Fruit fly (Drosophila melanogaster): ENCODE measurements around the gene Tom70.
A peak's percentile ranks its signal among the peaks of the same experiment; 100 is the strongest.

Gene Tom70

DNA sequence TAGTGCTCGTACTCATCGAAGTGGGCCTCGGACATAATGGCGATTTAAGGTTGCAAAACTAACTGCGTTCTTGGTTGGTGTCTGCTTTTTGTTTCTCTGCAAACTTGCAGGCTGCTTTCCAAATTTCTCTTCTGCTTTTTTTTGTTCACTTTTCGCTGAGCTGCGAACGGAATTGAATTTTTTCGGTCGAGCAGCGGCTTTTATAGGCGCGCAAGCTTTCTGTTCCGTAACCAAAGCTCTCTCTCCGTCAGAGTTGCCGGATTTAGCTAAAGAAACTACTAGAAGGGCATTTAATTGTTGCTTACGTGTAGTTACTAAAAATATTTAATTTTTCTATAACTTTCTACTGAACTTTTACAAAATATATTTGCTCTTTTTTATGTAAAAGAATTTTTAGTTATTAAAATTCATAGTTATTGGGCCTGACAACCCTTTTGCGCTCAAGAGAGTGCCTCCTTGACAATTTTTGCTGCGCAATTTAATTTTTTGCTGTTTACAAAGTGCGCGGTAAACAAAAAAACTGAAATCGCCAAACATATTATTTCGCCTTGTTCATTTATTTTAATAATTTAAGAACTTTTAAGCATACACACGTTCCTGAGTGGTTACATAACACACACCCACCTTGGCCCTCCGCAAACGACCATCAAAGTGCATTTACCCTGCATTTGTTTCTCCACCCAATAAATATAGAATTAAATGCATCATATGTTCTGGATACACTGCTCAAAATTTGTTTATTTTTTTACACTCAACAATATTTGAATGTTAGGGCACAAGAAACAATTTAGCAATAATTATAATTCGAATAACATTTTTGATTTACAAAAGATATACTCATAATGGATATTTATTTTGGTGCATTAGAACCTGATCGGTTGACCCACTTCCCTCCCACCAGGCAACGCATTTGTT, 7.9 kb upstream of the Tom70 start, which contains the start of gene CG6770 (continued):
- TF ChIP-seq fd85E (GFP tag; optimal IDR thresholded peaks at IDR 0.05) (peak; percentile 63), CG11902 (GFP tag; optimal IDR thresholded peaks at IDR 0.05) (peak; percentile 63), CG7368 (GFP tag; optimal IDR thresholded peaks at IDR 0.05) (peak; percentile 66), CG8319 (GFP tag; optimal IDR thresholded peaks at IDR 0.05) (peak; percentile 54), CG6792 (GFP tag; optimal IDR thresholded peaks at IDR 0.05) (peak; percentile 93), Ets21C (GFP tag; optimal IDR thresholded peaks at IDR 0.05) (peak; percentile 79), CG6854 (GFP tag; optimal IDR thresholded peaks at IDR 0.05) (peak; percentile 31), CG15336 (GFP tag; IDR thresholded peaks at IDR 0.05) (peak; percentile 92), achi (GFP tag; optimal IDR thresholded peaks at IDR 0.05) (peak; percentile 88), Ets96B (tag; optimal IDR thresholded peaks at IDR 0.05) (peak; percentile 85), CG1621 (tag; optimal IDR thresholded peaks at IDR 0.05) (peak; percentile 64), fd59A (GFP tag; optimal IDR thresholded peaks at IDR 0.05) (peak; percentile 78), CG9139 (GFP tag; optimal IDR thresholded peaks at IDR 0.05) (peak; percentile 72), Eip93F (GFP tag; optimal IDR thresholded peaks at IDR 0.05) (peak; percentile 94), CG4318 (GFP tag; optimal IDR thresholded peaks at IDR 0.05) (peak; percentile 38), Eip78C (GFP tag) (peak; percentile 97), Gug (GFP tag; IDR thresholded peaks at IDR 0.05) (peak; percentile 76), CG11762 (GFP tag; optimal IDR thresholded peaks at IDR 0.05; ENCODE audit: insufficient read depth) (peak; percentile 79), CG32006 (GFP tag; optimal IDR thresholded peaks at IDR 0.05) (peak; percentile 83), Hr38 (GFP tag; optimal IDR thresholded peaks at IDR 0.05) (no peak), CG6276 (GFP tag; optimal IDR thresholded peaks at IDR 0.05) (peak; percentile 81), vri (GFP tag; optimal IDR thresholded peaks at IDR 0.05) (peak; percentile 87), CG6163 (GFP tag; IDR thresholded peaks at IDR 0.05) (peak; percentile 91)

- TF ChIP-seq CG8632 (GFP tag; optimal IDR thresholded peaks at IDR 0.05), result no peak
- no peak for TF ChIP-seq CG11902 (GFP tag; optimal IDR thresholded peaks at IDR 0.05)
- no peak for TF ChIP-seq CG34406 (GFP tag; optimal IDR thresholded peaks at IDR 0.05)
- TF ChIP-seq Ets21C (GFP tag; optimal IDR thresholded peaks at IDR 0.05), result no peak
- TF ChIP-seq svp (GFP tag), result no peak
- no peak for TF ChIP-seq Sox14 (GFP tag; optimal IDR thresholded peaks at IDR 0.05)
- TF ChIP-seq CG10631 (GFP tag; optimal IDR thresholded peaks at IDR 0.05), result no peak
- TF ChIP-seq CG16779 (tag; optimal IDR thresholded peaks at IDR 0.05), result no peak
- TF ChIP-seq acj6 (GFP tag; optimal IDR thresholded peaks at IDR 0.05), result no peak
Observed at dm6 chr2L:12045578-12045940, 7.2 kb upstream of the Tom70 start.

- TF ChIP-seq CG10669 (GFP tag; optimal IDR thresholded peaks at IDR 0.05), result peak; percentile 76
- TF ChIP-seq pdm3 (GFP tag; optimal IDR thresholded peaks at IDR 0.05), result no peak
- TF ChIP-seq Sox15 (GFP tag; optimal IDR thresholded peaks at IDR 0.05), result peak; percentile 37
- TF ChIP-seq CG8119 (GFP tag; IDR thresholded peaks at IDR 0.05), result peak; percentile 91; the same call in 2 of the 3 replicates
- TF ChIP-seq ss (GFP tag; optimal IDR thresholded peaks at IDR 0.05), result peak; percentile 67 to 83
- no peak for TF ChIP-seq CG11902 (GFP tag; optimal IDR thresholded peaks at IDR 0.05)
- TF ChIP-seq Lpt (GFP tag; optimal IDR thresholded peaks at IDR 0.05), result peak; percentile 78
- TF ChIP-seq dac (GFP tag; optimal IDR thresholded peaks at IDR 0.05), result peak; percentile 67
- TF ChIP-seq CG4318 (GFP tag; optimal IDR thresholded peaks at IDR 0.05), result no peak
- TF ChIP-seq CG10631 (GFP tag; optimal IDR thresholded peaks at IDR 0.05), result peak; percentile 69
- peak; percentile 86 for TF ChIP-seq vri (GFP tag; optimal IDR thresholded peaks at IDR 0.05)
- TF ChIP-seq Hr39 (GFP tag; optimal IDR thresholded peaks at IDR 0.05), result peak; percentile 70
- TF ChIP-seq Blimp-1 (GFP tag; optimal IDR thresholded peaks at IDR 0.05), result peak; percentile 26
- TF ChIP-seq lz (GFP tag; optimal IDR thresholded peaks at IDR 0.05), result peak; percentile 74
- TF ChIP-seq eg (GFP tag; IDR thresholded peaks at IDR 0.05), result peak; percentile 87; the same call in 2 of the 3 replicates
- peak; percentile 47 for TF ChIP-seq dsx (GFP tag; optimal IDR thresholded peaks at IDR 0.05; ENCODE audit: poor library complexity, severe bottlenecking)
- TF ChIP-seq Smox (GFP tag; optimal IDR thresholded peaks at IDR 0.05), result no peak
- TF ChIP-seq cyc (GFP tag; optimal IDR thresholded peaks at IDR 0.05), result peak; percentile 63
- TF ChIP-seq Sox14 (GFP tag; optimal IDR thresholded peaks at IDR 0.05), result peak; percentile 85
- peak; percentile 96 for TF ChIP-seq fkh (GFP tag; optimal IDR thresholded peaks at IDR 0.05)
- peak; percentile 80 for TF ChIP-seq acj6 (GFP tag; optimal IDR thresholded peaks at IDR 0.05)
- peak; percentile 92 for TF ChIP-seq CG6792 (GFP tag; optimal IDR thresholded peaks at IDR 0.05)
- peak; percentile 81 for TF ChIP-seq CG34406 (GFP tag; optimal IDR thresholded peaks at IDR 0.05)
- TF ChIP-seq Eip78C (GFP tag), result peak; percentile 96
Observed at dm6 chr2L:12044613-12045350, 6.5 kb upstream of the Tom70 start, which contains the start of gene CG6785. TSS of gene CG6785 (minus strand) at chr2L:12045200.

Measured in whole organism, prepupa.